Fruit fly (Drosophila melanogaster) Kc167 (cell line): Measurements from ENCODE around the gene Usp39.

Source experiments
- Myc ChIP-seq: fragments of >200 bp; optimal IDR thresholded peaks from 2 replicates; lab custom pipeline; 2017; ENCODE audit warnings: missing external identifiers
- Sin3A ChIP-seq: fragments of >200 bp; optimal IDR thresholded peaks from 2 replicates; lab custom pipeline; 2018; ENCODE audit warnings: missing external identifiers
- h ChIP-seq: fragments of >200 bp; optimal IDR thresholded peaks from 3 replicates; lab custom pipeline; 2018; ENCODE audit warnings: missing external identifiers
- insv ChIP-seq: fragments of >200 bp; optimal IDR thresholded peaks from 3 replicates; lab custom pipeline; 2018; ENCODE audit warnings: missing external identifiers
- psq ChIP-seq: fragments of >200 bp; optimal IDR thresholded peaks from 2 replicates; lab custom pipeline; 2017; ENCODE audit warnings: missing external identifiers
- ttk ChIP-seq: sonication (Bioruptor generic); optimal IDR thresholded peaks from 2 replicates; lab custom pipeline; 2017; ENCODE audit warnings: missing external identifiers

The Usp39 gene

DNA sequence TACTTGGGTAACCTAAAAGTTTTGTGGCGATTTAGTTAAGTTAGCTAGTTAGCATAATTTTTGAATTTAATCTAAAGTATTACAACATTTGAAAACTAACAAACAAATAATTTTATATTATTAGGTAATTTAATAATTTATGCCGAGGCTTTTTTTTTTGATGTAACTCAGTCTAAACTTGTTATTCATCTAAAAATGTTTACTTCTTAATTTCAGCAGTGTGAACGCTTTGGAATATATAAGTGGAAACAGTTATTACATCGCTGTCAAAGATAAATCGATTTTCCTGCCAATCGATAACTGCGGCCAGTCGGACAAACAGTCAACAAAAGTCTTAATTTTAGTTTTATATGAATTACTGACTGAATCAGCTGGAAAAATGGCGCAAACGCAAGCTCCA, at the start of gene Usp39:
Gene Usp39, plus strand, starts transcription at position 288 of the 400 bp plus-strand sequence.
- TF ChIP-seq h, result no peak
- no peak for TF ChIP-seq Myc (lab: Kevin White, UChicago)
- no peak for TF ChIP-seq ttk (lab: Kevin White, UChicago)
- no peak for TF ChIP-seq Sin3A
- TF ChIP-seq psq, result no peak
- no peak for TF ChIP-seq insv

DNA sequence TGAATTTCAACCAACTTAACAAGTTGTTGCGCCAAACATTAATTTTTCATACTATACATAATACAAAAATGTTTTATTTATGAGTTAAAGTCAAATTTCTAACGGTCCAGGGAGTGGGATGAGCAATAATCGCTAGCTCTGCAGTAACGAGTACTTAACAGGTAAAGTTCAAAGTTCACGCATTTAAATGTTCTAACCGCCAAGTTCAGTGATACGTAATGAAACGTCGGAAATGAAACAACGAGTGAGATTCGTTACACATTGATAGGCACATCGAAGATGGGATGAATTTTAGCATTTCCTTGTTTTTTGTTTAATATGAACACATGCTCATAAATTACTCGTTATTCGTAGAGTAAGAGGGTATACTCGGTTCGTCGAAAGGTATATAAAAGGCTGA, 45.9 kb upstream of the Usp39 start:
- TF ChIP-seq ttk (lab: Kevin White, UChicago) (no peak), Sin3A (no peak), psq (no peak), Myc (lab: Kevin White, UChicago) (no peak), insv (no peak)

DNA sequence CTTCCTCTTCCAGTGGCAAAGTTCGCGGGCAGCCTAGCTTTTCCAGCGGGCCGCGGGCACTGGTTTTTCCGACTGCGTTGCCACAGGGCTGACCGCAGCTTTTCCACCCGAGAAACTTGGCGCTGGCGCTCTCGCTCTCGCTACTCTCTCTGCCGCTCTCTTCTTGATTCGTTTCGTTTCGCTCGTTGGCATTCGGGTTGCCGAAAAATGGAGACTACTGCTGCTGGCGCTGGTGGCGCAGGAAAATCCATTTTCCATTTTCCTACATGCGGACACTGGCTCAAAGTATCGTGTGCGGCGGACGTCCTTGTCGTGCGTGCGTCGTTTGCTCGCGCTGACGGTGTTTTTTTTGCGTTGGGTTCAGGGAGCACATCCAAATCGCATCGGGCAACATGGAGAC, 45.0 kb upstream of the Usp39 start, which contains the start of gene CG42450:
Gene CG42450, plus strand, starts transcription at position 249 of the 400 bp plus-strand sequence.
- TF ChIP-seq psq, result no peak
- TF ChIP-seq ttk (lab: Kevin White, UChicago), result no peak
- no peak for TF ChIP-seq h

DNA sequence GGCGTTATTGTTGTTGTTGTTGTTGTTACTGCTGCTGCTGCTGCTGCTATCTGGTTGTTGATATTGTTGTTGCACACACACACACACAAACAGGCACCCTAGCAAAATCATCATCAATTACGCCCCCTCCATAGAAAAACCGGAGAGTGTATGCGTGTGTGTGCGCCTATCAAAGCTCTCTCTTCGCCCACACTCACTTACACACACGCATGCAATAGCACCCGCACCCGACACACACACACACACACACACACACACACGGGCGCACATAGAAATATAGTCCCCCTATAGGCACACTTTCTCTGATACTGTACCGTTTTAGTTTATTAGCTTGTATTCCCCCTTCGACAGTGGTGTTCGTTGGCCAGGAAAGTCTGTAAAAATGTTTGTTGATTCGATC, 43.6 kb upstream of the Usp39 start:
- TF ChIP-seq insv (no peak), psq (no peak), h (no peak), ttk (lab: Kevin White, UChicago) (no peak), Sin3A (no peak), Myc (lab: Kevin White, UChicago) (no peak)

DNA sequence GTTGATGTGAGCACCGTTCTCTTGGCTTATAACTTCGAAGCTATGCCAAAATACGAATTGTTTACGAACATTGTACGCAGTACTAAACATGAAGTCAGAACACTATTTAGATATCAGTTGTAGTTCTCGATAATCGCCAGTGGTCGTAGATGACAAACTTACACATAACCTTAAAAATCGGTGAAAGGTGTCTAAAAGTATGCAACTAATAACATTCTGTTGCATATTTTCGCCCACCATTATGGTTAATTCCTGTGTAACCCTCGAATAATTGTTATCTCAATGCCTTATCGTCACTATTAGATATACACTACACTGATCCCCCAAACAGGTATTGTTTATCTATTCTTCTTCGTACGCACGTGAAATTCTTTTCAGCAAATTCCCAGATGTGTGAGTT, 43.1 kb upstream of the Usp39 start:
- TF ChIP-seq ttk (lab: Kevin White, UChicago) (no peak), insv (no peak), psq (no peak), Myc (lab: Kevin White, UChicago) (no peak)

DNA sequence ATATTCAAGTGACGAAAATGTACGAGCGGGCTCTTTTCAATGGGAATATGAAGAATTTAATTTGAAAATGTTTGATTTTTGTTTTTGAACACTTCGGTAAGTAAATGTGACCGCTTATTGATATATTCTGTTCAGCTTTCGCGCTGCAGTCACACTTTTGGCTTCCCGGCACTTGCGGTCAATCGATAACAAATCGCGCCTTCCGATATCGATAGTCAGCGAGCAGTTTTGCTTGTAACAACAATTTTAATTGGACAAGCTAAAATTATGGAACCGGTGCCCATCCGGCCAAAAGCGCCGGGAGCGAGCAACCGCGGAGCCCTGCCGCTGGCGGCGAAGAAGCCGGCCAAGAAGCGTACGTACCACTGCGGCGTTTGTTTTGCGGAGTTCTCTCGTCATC, 27.6 kb upstream of the Usp39 start, which contains the start of gene CG7101:
Gene CG7101, plus strand, starts transcription at position 196 of the 400 bp plus-strand sequence.
- TF ChIP-seq Myc (lab: Kevin White, UChicago) (no peak), ttk (lab: Kevin White, UChicago) (no peak), h (no peak), psq (no peak), Sin3A (no peak), insv (no peak)

DNA sequence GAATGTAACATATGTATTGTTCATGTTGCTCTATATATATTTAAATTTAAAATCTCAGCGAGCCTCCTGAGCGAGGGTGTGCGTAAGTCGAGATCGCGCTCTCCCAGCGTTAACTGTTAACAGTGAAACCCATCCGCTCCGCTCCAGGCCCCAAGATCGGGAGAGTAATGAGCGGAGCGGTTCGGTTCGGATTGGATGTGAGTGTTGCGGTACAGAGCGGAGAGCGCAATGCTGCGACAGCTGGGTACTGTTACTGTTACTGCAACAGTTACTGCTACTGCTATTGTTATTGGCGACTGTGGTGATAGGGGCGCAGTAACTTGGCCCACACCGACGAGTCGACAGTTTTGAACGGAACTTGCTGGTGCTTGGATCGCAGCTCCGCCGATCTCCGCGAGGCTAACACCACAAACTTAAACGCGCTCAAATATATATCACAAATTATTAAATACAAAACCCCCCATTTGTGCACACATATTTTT, 25.6 kb upstream of the Usp39 start, which contains the start of gene Pvf1:
Gene Pvf1, plus strand, starts transcription at position 312 of the 482 bp plus-strand sequence.
- TF ChIP-seq Myc (lab: Kevin White, UChicago) (no peak), psq (no peak), h (no peak), Sin3A (no peak), insv (no peak), ttk (lab: Kevin White, UChicago) (no peak)

DNA sequence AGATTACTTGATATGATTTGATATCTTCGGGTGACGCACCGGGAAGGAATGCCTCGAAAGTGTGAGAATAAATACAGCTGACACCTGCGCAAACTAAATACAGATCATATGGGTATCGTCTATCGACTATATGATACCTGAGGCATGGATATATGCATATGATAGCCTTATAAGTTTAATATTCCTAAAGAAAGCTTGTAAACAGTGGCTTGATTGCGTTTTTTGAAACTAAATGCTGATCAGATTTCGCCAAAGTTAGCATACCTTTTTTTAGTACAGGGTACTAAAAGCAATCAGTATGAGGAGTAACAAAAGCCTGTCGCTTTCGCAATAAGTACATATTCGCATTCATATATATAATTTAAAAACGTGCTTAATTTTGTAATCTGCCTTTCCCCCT, 23.6 kb upstream of the Usp39 start:
- no peak for TF ChIP-seq Myc (lab: Kevin White, UChicago)
- no peak for TF ChIP-seq insv
- TF ChIP-seq Sin3A, result no peak
- no peak for TF ChIP-seq psq
- no peak for TF ChIP-seq h
- no peak for TF ChIP-seq ttk (lab: Kevin White, UChicago)

DNA sequence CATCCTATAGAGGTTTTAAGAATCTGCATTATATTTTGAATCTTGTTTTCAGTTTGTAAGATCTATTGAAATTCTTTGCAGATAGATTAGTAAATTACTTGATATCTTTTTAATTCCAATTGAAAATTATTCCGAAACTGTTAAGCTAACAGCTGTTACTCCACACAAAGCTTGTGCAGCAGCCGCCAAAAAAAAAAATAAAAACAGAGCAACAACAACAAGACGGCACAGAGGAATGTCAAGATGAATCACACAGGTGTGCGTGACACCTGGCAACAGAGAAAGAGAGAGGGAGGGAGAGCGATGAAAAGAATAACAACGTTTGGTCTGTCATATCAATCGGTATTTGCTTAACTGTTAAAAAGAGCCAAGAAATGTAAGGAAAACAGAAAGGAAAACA, 23.0 kb upstream of the Usp39 start:
- no peak for TF ChIP-seq psq
- no peak for TF ChIP-seq Sin3A
- TF ChIP-seq ttk (lab: Kevin White, UChicago), result no peak
- TF ChIP-seq insv, result no peak
- TF ChIP-seq h, result no peak
- no peak for TF ChIP-seq Myc (lab: Kevin White, UChicago)

DNA sequence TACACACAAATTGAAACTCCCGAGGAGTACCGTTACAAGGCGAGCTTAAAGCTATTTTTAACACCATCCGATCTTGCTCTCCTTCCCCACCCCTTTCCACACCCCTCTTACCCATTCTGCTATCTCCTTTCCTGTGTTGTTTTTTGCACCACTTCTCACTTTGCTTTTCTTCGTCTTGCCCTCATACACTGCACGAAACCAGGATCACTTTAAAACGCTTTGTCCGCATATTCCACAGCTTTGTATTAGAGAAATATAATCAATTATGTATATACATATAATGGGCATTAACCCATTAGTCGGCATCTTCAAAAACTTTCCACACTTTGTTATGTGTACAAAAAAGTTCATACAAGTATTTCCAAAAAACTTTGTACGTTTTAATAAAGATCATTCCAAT, 22.5 kb upstream of the Usp39 start:
- no peak for TF ChIP-seq Myc (lab: Kevin White, UChicago)

DNA sequence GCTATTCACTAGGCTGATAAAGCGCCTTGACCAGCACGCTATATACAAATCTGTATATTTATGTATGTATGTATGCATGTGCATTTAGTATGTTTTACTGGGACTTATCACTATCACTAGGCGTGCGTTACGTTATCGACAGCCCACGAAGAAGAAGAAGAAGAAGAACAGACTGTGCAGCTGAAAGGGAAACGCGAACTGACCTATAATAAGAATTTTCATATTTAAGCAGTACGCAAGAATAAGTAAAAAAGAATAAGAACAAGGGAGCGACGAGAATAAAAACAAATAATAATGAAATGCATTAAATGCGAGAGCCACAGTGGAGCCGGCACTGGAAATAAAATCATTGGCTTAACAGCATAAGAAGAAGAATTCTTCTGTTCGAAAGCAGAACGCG, 21.7 kb upstream of the Usp39 start:
- TF ChIP-seq Myc (lab: Kevin White, UChicago), result no peak
- no peak for TF ChIP-seq h
- TF ChIP-seq psq, result no peak
- no peak for TF ChIP-seq insv
- no peak for TF ChIP-seq ttk (lab: Kevin White, UChicago)
- no peak for TF ChIP-seq Sin3A

DNA sequence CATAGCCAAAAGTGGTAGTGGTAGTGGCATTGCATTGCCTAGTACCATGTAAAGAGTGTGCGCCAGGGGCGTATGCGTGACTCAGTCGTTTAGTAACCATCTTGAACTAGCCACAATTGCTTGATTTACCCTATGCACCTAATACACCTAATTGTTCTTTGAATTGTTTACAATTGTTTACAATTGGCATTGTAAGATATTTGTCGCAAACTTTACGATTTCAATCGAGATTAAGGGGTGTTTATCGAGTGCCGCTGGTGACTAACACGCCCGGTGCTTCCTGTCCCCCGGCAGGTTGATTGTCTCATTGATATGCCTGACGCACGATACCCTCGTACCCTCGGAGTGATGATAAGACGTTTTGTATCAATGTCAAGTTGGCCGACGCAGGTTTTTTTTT, 21.0 kb upstream of the Usp39 start:
- TF ChIP-seq h, result no peak
- TF ChIP-seq insv, result no peak
- no peak for TF ChIP-seq Sin3A
- no peak for TF ChIP-seq psq
- no peak for TF ChIP-seq Myc (lab: Kevin White, UChicago)
- TF ChIP-seq ttk (lab: Kevin White, UChicago), result no peak

DNA sequence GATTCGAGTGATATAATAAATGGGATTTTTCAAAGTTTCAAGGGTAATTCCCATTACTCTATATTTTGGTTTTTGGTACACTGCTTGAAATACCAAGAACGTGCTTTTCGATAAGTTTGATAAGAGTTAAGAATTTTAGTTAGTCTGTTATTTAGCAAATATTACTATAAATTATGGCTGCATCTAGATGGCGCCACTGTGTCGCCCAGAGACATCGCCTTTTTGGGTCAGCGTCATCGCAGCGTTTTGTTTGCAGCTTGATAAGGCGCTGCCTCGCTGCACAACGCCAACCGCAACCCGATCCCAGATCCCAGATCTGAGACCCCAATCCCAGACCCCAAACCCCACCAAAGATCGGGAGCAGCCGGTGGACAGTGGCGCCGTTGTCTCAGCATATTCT, 19.5 kb upstream of the Usp39 start:
- TF ChIP-seq insv, result no peak
- no peak for TF ChIP-seq Sin3A
- TF ChIP-seq psq, result no peak
- no peak for TF ChIP-seq h
- no peak for TF ChIP-seq ttk (lab: Kevin White, UChicago)
- TF ChIP-seq Myc (lab: Kevin White, UChicago), result no peak

DNA sequence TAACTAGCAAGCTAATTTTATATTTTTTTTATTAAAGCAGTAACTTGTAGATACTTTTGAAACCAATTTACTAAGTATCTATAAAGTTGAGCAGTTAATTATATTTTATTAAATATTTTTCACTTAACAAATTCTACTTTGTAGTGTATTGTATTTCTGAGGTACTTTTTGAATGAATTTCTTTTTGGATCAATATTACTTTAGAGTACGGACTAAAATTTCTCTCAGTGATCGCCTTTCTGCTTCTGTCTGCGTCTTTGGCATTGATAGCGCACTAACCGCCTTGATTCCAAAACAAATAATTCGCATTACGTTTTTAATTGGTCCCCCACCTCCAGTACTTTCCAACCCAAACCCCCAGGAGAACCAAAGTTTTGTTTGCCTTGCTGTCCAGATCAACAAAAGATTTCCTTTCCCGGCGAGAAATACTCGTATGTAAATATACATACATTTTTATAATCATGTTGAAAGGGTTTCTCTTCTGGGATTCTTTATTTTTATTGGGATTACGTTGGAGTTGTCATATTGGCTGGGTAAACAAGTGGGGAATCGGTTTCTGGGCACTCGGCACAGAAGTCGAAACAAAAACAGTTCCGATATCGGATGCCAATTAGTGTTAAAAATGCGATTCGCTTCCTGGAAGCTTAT, 18.9 kb upstream of the Usp39 start:
- TF ChIP-seq insv (no peak), psq (no peak), Myc (lab: Kevin White, UChicago) (no peak), h (no peak), ttk (lab: Kevin White, UChicago) (no peak), Sin3A (no peak)
